Worm (Caenorhabditis elegans) whole organism, L4 larva: ENCODE data around the gene sra-11.

Experiments used
- F49E8.2 ChIP-seq: sonication (generic microtip); optimal IDR thresholded peaks from 2 replicates; lab custom pipeline; 2016; ENCODE audit warnings: missing compliant biosample characterization, mild to moderate bottlenecking, missing genetic modification characterization, borderline replicate concordance
- Y105C5A.15 ChIP-seq: fragments of 200-800 bp; sonication (Bioruptor generic); IDR thresholded peaks from 2 replicates; pipeline ENCODE4 v1.3.6; 2022; ENCODE audit warnings: missing genetic modification characterization, missing compliant biosample characterization
- Y48G9A.11 ChIP-seq: fragments of 200-800 bp; sonication (Bioruptor generic); IDR thresholded peaks from 2 replicates; pipeline ENCODE4 v1.3.6; 2022; ENCODE audit warnings: missing genetic modification reagents, missing genetic modification characterization, missing compliant biosample characterization
- Y75B8A.6 ChIP-seq: fragments of 200-800 bp; sonication (Bioruptor generic); IDR thresholded peaks from 2 replicates; pipeline ENCODE4 v1.3.6; 2022; ENCODE audit warnings: missing genetic modification reagents, missing genetic modification characterization, missing compliant biosample characterization
- aly-2 ChIP-seq: sonication (generic microtip); optimal IDR thresholded peaks from 2 replicates; lab custom pipeline; 2018; ENCODE audit warnings: missing biosample characterization, missing genetic modification characterization
- arid-1 ChIP-seq: fragments of 200-800 bp; sonication (Bioruptor generic); conservative IDR thresholded peaks from 2 replicates; pipeline ENCODE4 v1.3.6; 2022; ENCODE audit warnings: missing genetic modification reagents, missing genetic modification characterization, missing compliant biosample characterization
- ceh-44 ChIP-seq: fragments of 200-800 bp; sonication (Bioruptor generic); IDR thresholded peaks from 2 replicates; pipeline ENCODE4 v1.3.6; 2022; ENCODE audit warnings: missing genetic modification reagents, missing genetic modification characterization, missing compliant biosample characterization
- daf-19 ChIP-seq: fragments of 200-800 bp; sonication (Bioruptor generic); conservative IDR thresholded peaks from 2 replicates; pipeline ENCODE4 v1.3.6; 2022; ENCODE audit warnings: missing genetic modification characterization, missing compliant biosample characterization
- daf-8 ChIP-seq: fragments of 200-800 bp; sonication (Bioruptor generic); IDR thresholded peaks from 2 replicates; pipeline ENCODE4 v1.3.6; 2022; ENCODE audit warnings: missing genetic modification characterization, missing compliant biosample characterization
- dmd-9 ChIP-seq: fragments of 200-800 bp; sonication (Bioruptor generic); IDR thresholded peaks from 2 replicates; pipeline ENCODE4 v1.3.6; 2022; ENCODE audit warnings: missing genetic modification reagents, missing genetic modification characterization, missing compliant biosample characterization
- dpl-1 ChIP-seq: fragments of 150-350 bp; optimal IDR thresholded peaks from 2 replicates; lab custom pipeline; 2014; ENCODE audit warnings: missing biosample characterization, missing genetic modification reagents, missing genetic modification characterization
- egl-43 ChIP-seq: fragments of 200-800 bp; sonication (Bioruptor generic); IDR thresholded peaks from 2 replicates; pipeline ENCODE4 v1.3.6; 2022; ENCODE audit warnings: missing genetic modification reagents, missing genetic modification characterization, missing compliant biosample characterization
- fos-1 ChIP-seq: fragments of 150-350 bp; optimal IDR thresholded peaks from 2 replicates; lab custom pipeline; 2014; ENCODE audit warnings: missing biosample characterization, missing genetic modification characterization
- jun-1 ChIP-seq: fragments of 150-350 bp; optimal IDR thresholded peaks from 2 replicates; lab custom pipeline; 2014; ENCODE audit warnings: missing biosample characterization, missing genetic modification reagents, missing genetic modification characterization
- lim-7 ChIP-seq: fragments of 200-800 bp; sonication (Bioruptor generic); IDR thresholded peaks from 2 replicates; pipeline ENCODE4 v1.3.6; 2022; ENCODE audit warnings: missing genetic modification characterization, missing compliant biosample characterization
- lin-13 ChIP-seq: fragments of 150-350 bp; optimal IDR thresholded peaks from 2 replicates; lab custom pipeline; 2014; ENCODE audit warnings: missing biosample characterization, missing genetic modification reagents, missing genetic modification characterization
- lin-29 ChIP-seq: fragments of 200-800 bp; sonication (Bioruptor generic); IDR thresholded peaks from 2 replicates; pipeline ENCODE4 v1.3.6; 2022; ENCODE audit warnings: missing genetic modification reagents, missing genetic modification characterization, missing compliant biosample characterization
- lin-38 ChIP-seq: fragments of 200-800 bp; sonication (Bioruptor generic); IDR thresholded peaks from 2 replicates; pipeline ENCODE4 v1.3.6; 2022; ENCODE audit warnings: missing genetic modification reagents, missing genetic modification characterization, missing compliant biosample characterization
- lsy-2 ChIP-seq, 2 experiments: fragments of 150-350 bp in 1 of 2; sonication (generic microtip) in 1 of 2; optimal IDR thresholded peaks; 2 replicates each; lab custom pipeline; 2014 to 2017; ENCODE audit warnings: missing biosample characterization in 2 of 2, missing genetic modification characterization in 2 of 2
- madf-5 ChIP-seq, 2 experiments: fragments of 200-800 bp; sonication (Bioruptor generic); IDR thresholded peaks; 2 replicates each; pipeline ENCODE4 v1.3.6; 2022; ENCODE audit warnings: missing compliant biosample characterization in 2 of 2, missing genetic modification characterization in 2 of 2
- mxl-2 ChIP-seq: fragments of 200-800 bp; sonication (Bioruptor generic); conservative IDR thresholded peaks from 2 replicates; pipeline ENCODE4 v1.3.6; 2022; ENCODE audit warnings: missing genetic modification reagents, missing genetic modification characterization, missing compliant biosample characterization
- mxl-3 ChIP-seq: fragments of 200-800 bp; sonication (Bioruptor generic); optimal IDR thresholded peaks from 2 replicates; lab custom pipeline; 2018; ENCODE audit warnings: mild to moderate bottlenecking, missing genetic modification characterization, missing compliant biosample characterization
- nhr-10 ChIP-seq: fragments of 150-350 bp; optimal IDR thresholded peaks from 2 replicates; lab custom pipeline; 2014; ENCODE audit warnings: missing biosample characterization, missing genetic modification characterization
- nhr-11 ChIP-seq: fragments of 150-350 bp; optimal IDR thresholded peaks from 2 replicates; lab custom pipeline; 2014; ENCODE audit warnings: missing biosample characterization, missing genetic modification characterization
- nhr-25 ChIP-seq: sonication (generic microtip); optimal IDR thresholded peaks from 2 replicates; lab custom pipeline; 2017; ENCODE audit warnings: missing genetic modification characterization, mild to moderate bottlenecking, missing compliant biosample characterization, antibody characterized with exemption, moderate library complexity, borderline replicate concordance; ENCODE audit not compliant: insufficient read depth
- set-16 ChIP-seq: fragments of 200-800 bp; sonication (Bioruptor generic); IDR thresholded peaks from 2 replicates; pipeline ENCODE4 v1.3.6; 2022; ENCODE audit warnings: missing genetic modification reagents, missing genetic modification characterization, missing compliant biosample characterization
- unc-130 ChIP-seq: sonication (generic microtip); optimal IDR thresholded peaks from 2 replicates; lab custom pipeline; 2016; ENCODE audit warnings: missing genetic modification reagents, missing genetic modification characterization, missing compliant biosample characterization
- unc-39 ChIP-seq: sonication (generic microtip); optimal IDR thresholded peaks from 2 replicates; lab custom pipeline; 2017; ENCODE audit warnings: missing biosample characterization, missing genetic modification characterization
- unc-62 ChIP-seq, 3 experiments: fragments of 150-350 bp in 1 of 3; sonication (generic microtip); optimal IDR thresholded peaks in 2 of 3; peaks in 1 of 3; 1 replicate in 1 of 3; 2 replicates in 2 of 3; lab custom pipeline; 2014 to 2017; ENCODE audit warnings: missing biosample characterization in 3 of 3, missing genetic modification characterization in 3 of 3, missing genetic modification reagents in 3 of 3, missing genotype in 1 of 3
- zfp-2 ChIP-seq: sonication (generic microtip); optimal IDR thresholded peaks from 2 replicates; lab custom pipeline; 2016; ENCODE audit warnings: mild to moderate bottlenecking, missing genetic modification characterization, missing compliant biosample characterization
- zip-11 ChIP-seq: fragments of 200-800 bp; sonication (Bioruptor generic); IDR thresholded peaks from 2 replicates; pipeline ENCODE4 v1.3.6; 2022; ENCODE audit warnings: missing genetic modification characterization, missing compliant biosample characterization
- ztf-7 ChIP-seq: fragments of 150-350 bp; optimal IDR thresholded peaks from 2 replicates; lab custom pipeline; 2014; ENCODE audit warnings: missing biosample characterization, missing genetic modification characterization

Gene sra-11

DNA sequence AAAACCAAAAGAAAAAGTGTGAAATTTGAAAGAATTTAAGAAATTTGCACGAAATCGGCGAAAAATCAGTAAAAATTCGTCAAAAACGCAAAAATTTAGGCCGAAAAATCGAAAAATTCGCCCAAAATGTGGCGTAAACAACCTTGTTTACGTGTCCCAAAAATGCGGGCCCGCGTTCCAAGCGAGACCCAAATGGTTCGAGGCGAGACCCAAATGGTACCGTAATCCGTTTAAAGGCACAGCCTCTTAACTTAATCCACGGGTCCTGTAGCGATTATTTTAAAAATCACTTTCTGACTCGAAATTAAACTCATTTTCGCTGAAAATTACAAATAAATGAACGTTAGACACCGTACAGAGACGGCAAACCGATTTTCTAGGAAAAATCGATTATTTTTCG lies 25.2 kb upstream of the sra-11 start (continued):
- 0 out of 2 replicates have a peak, but pooled peaks have one; percentile 36 for TF ChIP-seq arid-1 (GFP tag; lab: Robert Waterston, UW)

ce11 chrII:10934786-10935185 lies 24.7 kb upstream of the sra-11 start, which contains the start of gene R03D7.2:
Gene R03D7.2, minus strand, starts transcription at chrII:10935184.
- TF ChIP-seq jun-1 (tag; lab: Kevin White, UChicago) = no peak
- 0 out of 2 replicates have a peak, but pooled peaks have one; percentile 12 for TF ChIP-seq lim-7 (GFP tag; lab: Robert Waterston, UW)
- peak; percentile 95 for TF ChIP-seq set-16 (GFP tag; lab: Robert Waterston, UW)
- 0 out of 2 replicates have a peak, but pooled peaks have one; percentile 33 for TF ChIP-seq egl-43

ce11 chrII:10933948-10934722 lies 24.0 kb upstream of the sra-11 start:
- TF ChIP-seq nhr-25 (no peak), lim-7 (GFP tag; lab: Robert Waterston, UW) (no peak), zfp-2 (tag; lab: Kevin White, UChicago) (no peak), unc-130 (GFP tag; lab: Kevin White, UChicago) (no peak), nhr-10 (tag; lab: Kevin White, UChicago) (no peak), lin-29 (GFP tag; lab: Robert Waterston, UW) (no peak), unc-39 (tag; lab: Kevin White, UChicago) (no peak), dpl-1 (GFP tag; lab: Kevin White, UChicago) (no peak), lsy-2 (tag; optimal IDR thresholded peaks at IDR 0.05; lab: Kevin White, UChicago) (no peak), unc-62 (GFP tag; optimal IDR thresholded peaks at IDR 0.05 in 1 of 2; lab: Kevin White, UChicago) (peak in 1 of 2 experiments; percentile 20), unc-62 (tag; optimal IDR thresholded peaks at IDR 0.05; lab: Kevin White, UChicago) (no peak), aly-2 (no peak), ceh-44 (GFP tag; lab: Robert Waterston, UW) (no peak), mxl-2 (GFP tag; lab: Robert Waterston, UW) (no peak), lin-38 (GFP tag; lab: Robert Waterston, UW) (peak; percentile 60), zip-11 (no peak), set-16 (GFP tag; lab: Robert Waterston, UW) (peak; percentile 19; the same call in 1 of the 2 replicates), F49E8.2 (peak; percentile 25), daf-8 (GFP tag; lab: Robert Waterston, UW) (no peak), madf-5 (GFP tag; IDR thresholded peaks at IDR 0.05; lab: Robert Waterston, UW) (no peak), nhr-11 (tag; lab: Kevin White, UChicago) (no peak), lin-13 (GFP tag; lab: Kevin White, UChicago) (peak; percentile 13), daf-19 (GFP tag; lab: Robert Waterston, UW) (no peak), arid-1 (GFP tag; lab: Robert Waterston, UW) (0 out of 2 replicates have a peak, but pooled peaks have one; percentile 8), mxl-3 (GFP tag; lab: Kevin White, UChicago) (no peak), Y105C5A.15 (no peak), Y75B8A.6 (GFP tag; lab: Robert Waterston, UW) (no peak), fos-1 (tag; lab: Kevin White, UChicago) (no peak), ztf-7 (no peak), dmd-9 (no peak)
- TF ChIP-seq, all 104 proteins: peak for 6

ce11 chrII:10932725-10933124 lies 22.6 kb upstream of the sra-11 start:
- peak; percentile 62; the same call in 1 of the 2 replicates for TF ChIP-seq egl-43
- TF ChIP-seq Y48G9A.11 (GFP tag; lab: Robert Waterston, UW) = 0 out of 2 replicates have a peak, but pooled peaks have one; percentile 6
- peak; percentile 96 for TF ChIP-seq set-16 (GFP tag; lab: Robert Waterston, UW)
